Fruit fly (Drosophila melanogaster): ENCODE results near the gene Nlp.
A peak's percentile ranks its signal among the peaks of the same experiment; 100 is the strongest.

DNA sequence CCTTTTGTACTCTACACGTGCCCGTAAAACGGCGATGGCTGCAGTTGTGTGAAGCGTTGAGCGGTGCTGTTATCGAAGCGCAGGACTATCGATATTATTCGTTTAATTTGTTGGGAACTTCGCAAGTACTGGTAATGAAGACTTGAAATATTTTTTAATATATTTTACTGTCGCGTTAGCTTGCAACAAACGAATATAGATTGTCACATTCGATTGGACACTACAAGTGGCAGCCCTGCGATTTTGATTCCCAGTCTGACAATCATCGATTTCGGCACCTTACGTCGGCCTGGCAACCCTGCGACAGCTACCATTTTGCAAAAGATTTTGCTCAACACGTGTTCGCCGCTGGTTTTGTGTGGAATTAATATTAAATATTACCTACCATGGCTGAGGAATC, at the start of gene Nlp, which contains the start of gene Nph:
- TF ChIP-seq CG9609 (GFP tag; optimal IDR thresholded peaks at IDR 0.05), result no peak
- TF ChIP-seq Adf1 (GFP tag; IDR thresholded peaks at IDR 0.05), result 0 out of 2 replicates have a peak, but pooled peaks have one; percentile 7
- no peak for TF ChIP-seq Nf-YA (GFP tag; IDR thresholded peaks at IDR 0.05)
- no peak for TF ChIP-seq CG16779 (GFP tag; IDR thresholded peaks at IDR 0.05)
- TF ChIP-seq Dll (GFP tag; IDR thresholded peaks at IDR 0.05; ENCODE audit: partially characterized antibody), result peak; percentile 96
- no peak for TF ChIP-seq fu2 (GFP tag; optimal IDR thresholded peaks at IDR 0.05)
- no peak for TF ChIP-seq odd (GFP tag; optimal IDR thresholded peaks at IDR 0.05)
- no peak for TF ChIP-seq CG14014 (GFP tag; IDR thresholded peaks at IDR 0.05)
- TF ChIP-seq Asciz (GFP tag; optimal IDR thresholded peaks at IDR 0.05), result no peak
- TF ChIP-seq grn (GFP tag; optimal IDR thresholded peaks at IDR 0.05), result no peak
- TF ChIP-seq ttk (GFP tag; IDR thresholded peaks at IDR 0.05), result no peak

Data from whole organism, embryonic.